Worm (Caenorhabditis elegans) whole organism, L4/young adult: ENCODE results near the gene cls-3.

Experiments
- W03F9.2 ChIP-seq: fragments of 150-350 bp; optimal IDR thresholded peaks from 2 replicates; lab custom pipeline; 2014; ENCODE audit warnings: missing biosample characterization, missing genetic modification characterization
- dao-5 ChIP-seq: sonication (generic microtip); optimal IDR thresholded peaks from 2 replicates; lab custom pipeline; 2016; ENCODE audit warnings: missing genotype, missing genetic modification characterization, moderate library complexity, missing compliant biosample characterization
- him-1 ChIP-seq: sonication (generic microtip); optimal IDR thresholded peaks from 2 replicates; lab custom pipeline; 2016; ENCODE audit warnings: missing genotype, missing genetic modification reagents, missing genetic modification characterization, missing compliant biosample characterization

DNA sequence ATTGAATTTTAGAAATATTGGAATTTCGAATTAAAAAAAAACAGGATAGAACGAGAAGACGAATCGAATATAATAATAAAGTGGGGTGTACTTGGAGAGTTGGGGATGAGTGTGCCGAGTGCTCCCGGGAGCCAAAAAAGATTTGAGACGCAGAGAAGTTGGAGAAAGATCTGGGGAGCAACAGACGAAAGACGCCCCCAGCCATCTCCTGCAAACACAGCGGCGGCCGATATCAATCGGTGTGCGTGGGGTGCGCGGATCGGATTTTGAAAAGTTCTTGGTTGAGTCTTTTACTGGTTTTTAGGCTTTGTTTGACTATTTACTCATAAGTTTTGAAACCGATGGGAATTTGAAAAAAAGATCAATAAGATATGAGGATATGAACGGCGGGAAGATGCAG is 37.1 kb downstream of the cls-3 start, which contains the start of gene nhl-1:
- TF ChIP-seq him-1 (tag; lab: Kevin White, UChicago), result no peak
- TF ChIP-seq dao-5 (tag; lab: Kevin White, UChicago), result no peak
- TF ChIP-seq W03F9.2 (tag; lab: Kevin White, UChicago), result no peak
